Worm (Caenorhabditis elegans) whole organism, mixed stage, embryonic: ENCODE data around the gene daf-9.

Source experiments
- ceh-83 ChIP-seq: fragments of 200-800 bp; sonication (Bioruptor generic); optimal IDR thresholded peaks from 2 replicates; lab custom pipeline; 2018; ENCODE audit warnings: mild to moderate bottlenecking, missing genetic modification characterization, missing compliant biosample characterization
- snpc-4 ChIP-seq: fragments of 150-350 bp; optimal IDR thresholded peaks from 2 replicates; lab custom pipeline; 2014; ENCODE audit warnings: missing biosample characterization, missing genetic modification characterization

- TF ChIP-seq ceh-83 (GFP tag; lab: Kevin White, UChicago) (no peak), snpc-4 (tag; lab: Kevin White, UChicago) (no peak)
Measured at ce11 chrX:6175829-6176228, 20.9 kb upstream of the daf-9 start, which contains the start of gene T25B2.3.
